Worm (Caenorhabditis elegans) whole organism, L1 larva: Measurements from ENCODE around the gene ZK856.6.

Source experiments
- C34B4.2 ChIP-seq: sonication (generic microtip); optimal IDR thresholded peaks from 2 replicates; lab custom pipeline; 2017; ENCODE audit warnings: mild to moderate bottlenecking, missing genetic modification characterization, missing compliant biosample characterization
- F16B12.6 ChIP-seq: fragments of 150-350 bp; optimal IDR thresholded peaks from 2 replicates; lab custom pipeline; 2014; ENCODE audit warnings: missing biosample characterization, missing genetic modification characterization
- Y116A8C.19 ChIP-seq: sonication (generic microtip); optimal IDR thresholded peaks from 2 replicates; lab custom pipeline; 2016; ENCODE audit warnings: missing compliant biosample characterization, missing genetic modification characterization, borderline replicate concordance
- aha-1 ChIP-seq: fragments of 150-350 bp; optimal IDR thresholded peaks from 2 replicates; lab custom pipeline; 2014; ENCODE audit warnings: missing biosample characterization, missing genetic modification characterization
- ama-1 ChIP-seq: fragments of 150-350 bp; optimal IDR thresholded peaks from 2 replicates; lab custom pipeline; 2014
- ceh-63 ChIP-seq: fragments of 200-800 bp; sonication (Bioruptor generic); optimal IDR thresholded peaks from 2 replicates; lab custom pipeline; 2018; ENCODE audit warnings: mild to moderate bottlenecking, missing genetic modification characterization, missing compliant biosample characterization
- dsc-1 ChIP-seq: sonication (generic microtip); optimal IDR thresholded peaks from 2 replicates; lab custom pipeline; 2016; ENCODE audit warnings: mild to moderate bottlenecking, missing genetic modification characterization, missing compliant biosample characterization
- efl-1 ChIP-seq, 4 experiments: fragments of 150-350 bp; optimal IDR thresholded peaks in 3 of 4; peaks in 1 of 4; 1 replicate in 1 of 4; 2 replicates in 3 of 4; lab custom pipeline; 2014; ENCODE audit warnings: missing biosample characterization in 2 of 4, missing genetic modification characterization in 2 of 4, missing genetic modification reagents in 2 of 4
- efl-3 ChIP-seq: fragments of 200-800 bp; sonication (Bioruptor generic); optimal IDR thresholded peaks from 2 replicates; lab custom pipeline; 2018; ENCODE audit warnings: mild to moderate bottlenecking, missing genetic modification characterization, missing compliant biosample characterization
- egl-13 ChIP-seq: sonication (generic microtip); optimal IDR thresholded peaks from 2 replicates; lab custom pipeline; 2016; ENCODE audit warnings: missing genotype, missing genetic modification reagents, missing genetic modification characterization, missing compliant biosample characterization
- egl-27 ChIP-seq, 2 experiments: fragments of 150-350 bp in 1 of 2; sonication (generic microtip); optimal IDR thresholded peaks; 3 replicates each; lab custom pipeline; 2017 to 2018; ENCODE audit warnings: missing biosample characterization in 2 of 2, missing genetic modification characterization in 2 of 2, missing genetic modification reagents in 2 of 2
- elt-2 ChIP-seq: sonication (generic microtip); optimal IDR thresholded peaks from 2 replicates; lab custom pipeline; 2016; ENCODE audit warnings: missing genetic modification characterization, mild to moderate bottlenecking, inconsistent platforms, missing compliant biosample characterization, missing genetic modification reagents
- ets-5 ChIP-seq: fragments of 200-800 bp; sonication (Bioruptor generic); IDR thresholded peaks from 2 replicates; pipeline ENCODE4 v1.3.6; 2022; ENCODE audit warnings: missing genetic modification characterization, missing compliant biosample characterization
- fkh-10 ChIP-seq: sonication (generic microtip); optimal IDR thresholded peaks from 2 replicates; lab custom pipeline; 2017; ENCODE audit warnings: missing biosample characterization, missing genetic modification reagents, missing genetic modification characterization
- fkh-4 ChIP-seq: sonication (generic microtip); optimal IDR thresholded peaks from 2 replicates; lab custom pipeline; 2016; ENCODE audit warnings: missing compliant biosample characterization, missing genetic modification characterization, borderline replicate concordance
- fkh-8 ChIP-seq: sonication (generic microtip); optimal IDR thresholded peaks from 2 replicates; lab custom pipeline; 2016; ENCODE audit warnings: mild to moderate bottlenecking, missing genetic modification characterization, missing compliant biosample characterization
- grh-1 ChIP-seq: fragments of 200-800 bp; sonication (Bioruptor generic); IDR thresholded peaks from 2 replicates; pipeline ENCODE4 v1.3.6; 2022; ENCODE audit warnings: missing genetic modification reagents, missing genetic modification characterization, missing compliant biosample characterization
- jun-1 ChIP-seq: fragments of 150-350 bp; optimal IDR thresholded peaks from 2 replicates; lab custom pipeline; 2014; ENCODE audit warnings: missing biosample characterization, missing genetic modification reagents, missing genetic modification characterization
- lin-14 ChIP-seq: fragments of 200-800 bp; sonication (Bioruptor generic); optimal IDR thresholded peaks from 2 replicates; lab custom pipeline; 2018; ENCODE audit warnings: mild to moderate bottlenecking, missing genetic modification characterization, moderate library complexity, missing compliant biosample characterization
- lin-35 ChIP-seq, 2 experiments: fragments of 150-350 bp; optimal IDR thresholded peaks; 2 replicates each; lab custom pipeline; 2014; ENCODE audit warnings: missing biosample characterization in 2 of 2, missing genetic modification characterization in 2 of 2, missing genetic modification reagents in 2 of 2
- lin-39 ChIP-seq: fragments of 150-350 bp; optimal IDR thresholded peaks from 2 replicates; lab custom pipeline; 2014; ENCODE audit warnings: missing biosample characterization, missing genetic modification reagents, missing genetic modification characterization
- lir-3 ChIP-seq: sonication (generic microtip); optimal IDR thresholded peaks from 2 replicates; lab custom pipeline; 2016; ENCODE audit warnings: mild to moderate bottlenecking, missing genetic modification characterization, moderate library complexity, missing compliant biosample characterization; ENCODE audit not compliant: poor library complexity
- lsy-2 ChIP-seq, 2 experiments: fragments of 150-350 bp; optimal IDR thresholded peaks; 2 replicates each; lab custom pipeline; 2014; ENCODE audit warnings: missing biosample characterization in 2 of 2, missing genetic modification characterization in 2 of 2
- mef-2 ChIP-seq: fragments of 150-350 bp; optimal IDR thresholded peaks from 2 replicates; lab custom pipeline; 2014; ENCODE audit warnings: missing biosample characterization, missing genetic modification characterization
- mep-1 ChIP-seq: fragments of 150-350 bp; optimal IDR thresholded peaks from 2 replicates; lab custom pipeline; 2014; ENCODE audit warnings: missing biosample characterization, missing genetic modification characterization
- nhr-12 ChIP-seq: sonication (generic microtip); optimal IDR thresholded peaks from 2 replicates; lab custom pipeline; 2017; ENCODE audit warnings: missing biosample characterization, missing genetic modification characterization
- nhr-19 ChIP-seq: fragments of 200-800 bp; sonication (Bioruptor generic); conservative IDR thresholded peaks from 2 replicates; pipeline ENCODE4 v1.3.6; 2022; ENCODE audit warnings: missing genetic modification characterization, missing compliant biosample characterization
- nhr-47 ChIP-seq: sonication (generic microtip); optimal IDR thresholded peaks from 2 replicates; lab custom pipeline; 2016; ENCODE audit warnings: mild to moderate bottlenecking, missing genetic modification characterization, moderate library complexity, missing compliant biosample characterization
- nhr-71 ChIP-seq: sonication (generic microtip); optimal IDR thresholded peaks from 2 replicates; lab custom pipeline; 2016; ENCODE audit warnings: mild to moderate bottlenecking, missing genetic modification characterization, moderate library complexity, missing compliant biosample characterization
- nhr-77 ChIP-seq: fragments of 150-350 bp; optimal IDR thresholded peaks from 2 replicates; lab custom pipeline; 2014; ENCODE audit warnings: missing biosample characterization, missing genetic modification characterization
- nhr-84 ChIP-seq: sonication (generic microtip); optimal IDR thresholded peaks from 2 replicates; lab custom pipeline; 2017; ENCODE audit warnings: missing biosample characterization, missing genetic modification characterization
- nhr-85 ChIP-seq: sonication (generic microtip); peaks from one replicate; lab custom pipeline; 2016; ENCODE audit warnings: missing genetic modification characterization, inconsistent platforms, missing compliant biosample characterization
- pag-3 ChIP-seq: sonication (generic microtip); optimal IDR thresholded peaks from 2 replicates; lab custom pipeline; 2017; ENCODE audit warnings: missing genetic modification characterization, mild to moderate bottlenecking, missing compliant biosample characterization, antibody characterized with exemption, borderline replicate concordance; ENCODE audit not compliant: insufficient read depth
- pax-3 ChIP-seq: fragments of 200-800 bp; sonication (Bioruptor generic); optimal IDR thresholded peaks from 2 replicates; lab custom pipeline; 2018; ENCODE audit warnings: mild to moderate bottlenecking, missing genetic modification characterization, moderate library complexity, missing compliant biosample characterization
- pqm-1 ChIP-seq: sonication (generic microtip); optimal IDR thresholded peaks from 3 replicates; lab custom pipeline; 2017; ENCODE audit warnings: missing biosample characterization, missing genetic modification characterization
- rnt-1 ChIP-seq: sonication (generic microtip); optimal IDR thresholded peaks from 2 replicates; lab custom pipeline; 2016; ENCODE audit warnings: mild to moderate bottlenecking, missing genetic modification characterization, moderate library complexity, missing compliant biosample characterization
- skn-1 ChIP-seq: fragments of 150-350 bp; optimal IDR thresholded peaks from 2 replicates; lab custom pipeline; 2014; ENCODE audit warnings: missing biosample characterization, missing genetic modification characterization
- snpc-4 ChIP-seq: fragments of 150-350 bp; optimal IDR thresholded peaks from 2 replicates; lab custom pipeline; 2014; ENCODE audit warnings: missing biosample characterization, missing genetic modification characterization
- sup-37 ChIP-seq: fragments of 200-800 bp; sonication (Bioruptor generic); optimal IDR thresholded peaks from 2 replicates; lab custom pipeline; 2018; ENCODE audit warnings: mild to moderate bottlenecking, missing genetic modification characterization, missing compliant biosample characterization
- swsn-7 ChIP-seq: sonication (generic microtip); optimal IDR thresholded peaks from 2 replicates; lab custom pipeline; 2016; ENCODE audit warnings: missing genetic modification characterization, missing compliant biosample characterization
- unc-130 ChIP-seq: fragments of 150-350 bp; optimal IDR thresholded peaks from 2 replicates; lab custom pipeline; 2017; ENCODE audit warnings: missing biosample characterization, missing genetic modification characterization, inconsistent platforms
- unc-30 ChIP-seq: sonication (generic microtip); optimal IDR thresholded peaks from 2 replicates; lab custom pipeline; 2017; ENCODE audit warnings: missing biosample characterization, missing genetic modification characterization
- unc-62 ChIP-seq: fragments of 150-350 bp; optimal IDR thresholded peaks from 2 replicates; lab custom pipeline; 2014; ENCODE audit warnings: missing biosample characterization, missing genetic modification reagents, missing genetic modification characterization
- unc-98 ChIP-seq: fragments of 200-800 bp; sonication (Bioruptor generic); IDR thresholded peaks from 2 replicates; pipeline ENCODE4 v1.3.6; 2022; ENCODE audit warnings: missing genetic modification characterization, missing compliant biosample characterization
- vab-15 ChIP-seq: sonication (generic microtip); optimal IDR thresholded peaks from 2 replicates; lab custom pipeline; 2017; ENCODE audit warnings: missing genotype, mild to moderate bottlenecking, missing genetic modification characterization, missing compliant biosample characterization
- xbp-1 ChIP-seq: sonication (generic microtip); optimal IDR thresholded peaks from 2 replicates; lab custom pipeline; 2016; ENCODE audit warnings: missing genetic modification characterization, missing compliant biosample characterization
- zag-1 ChIP-seq: fragments of 150-350 bp; optimal IDR thresholded peaks from 2 replicates; lab custom pipeline; 2014; ENCODE audit warnings: missing biosample characterization, missing genetic modification characterization
- zip-4 ChIP-seq: fragments of 200-800 bp; sonication (Bioruptor generic); optimal IDR thresholded peaks from 2 replicates; lab custom pipeline; 2018; ENCODE audit warnings: mild to moderate bottlenecking, missing genetic modification characterization, moderate library complexity, missing compliant biosample characterization
- ztf-11 ChIP-seq, 2 experiments: sonication (generic microtip); optimal IDR thresholded peaks; 2 replicates each; lab custom pipeline; 2016 to 2017; ENCODE audit warnings: missing genetic modification characterization in 2 of 2, missing biosample characterization in 1 of 2, missing compliant biosample characterization in 1 of 2
- ztf-4 ChIP-seq: fragments of 150-350 bp; optimal IDR thresholded peaks from 2 replicates; lab custom pipeline; 2014; ENCODE audit warnings: missing biosample characterization, missing genetic modification characterization

ZK856.6 gene

ce11 chrV:10245615-10246014 is 47.1 kb downstream of the ZK856.6 start:
- no peak for TF ChIP-seq unc-130 (tag; lab: Kevin White, UChicago)
- peak; percentile 6 for TF ChIP-seq dsc-1 (tag; lab: Kevin White, UChicago)
- no peak for TF ChIP-seq nhr-47 (tag; lab: Kevin White, UChicago)

- TF ChIP-seq nhr-85 (tag; lab: Kevin White, UChicago), result peak; percentile 67
- no peak for TF ChIP-seq C34B4.2 (tag; lab: Kevin White, UChicago)
- TF ChIP-seq sup-37, result no peak
- peak; percentile 35 to 53 for TF ChIP-seq efl-1 (optimal IDR thresholded peaks at IDR 0.05; lab: Kevin White, UChicago)
- peak; percentile 42 to 79 for TF ChIP-seq efl-1 (GFP tag; optimal IDR thresholded peaks at IDR 0.05 in 1 of 2; lab: Kevin White, UChicago)
- no peak for TF ChIP-seq nhr-77 (tag; lab: Kevin White, UChicago)
- TF ChIP-seq mef-2 (tag; lab: Kevin White, UChicago), result no peak
- TF ChIP-seq pax-3, result peak; percentile 75
- peak; percentile 78 for TF ChIP-seq nhr-47 (tag; lab: Kevin White, UChicago)
- no peak for TF ChIP-seq ama-1 (lab: Kevin White, UChicago)
- no peak for TF ChIP-seq unc-98 (GFP tag; lab: Robert Waterston, UW)
- TF ChIP-seq egl-13 (tag; lab: Kevin White, UChicago), result no peak
- no peak for TF ChIP-seq jun-1
- TF ChIP-seq nhr-84, result no peak
- peak; percentile 41 for TF ChIP-seq ztf-4 (tag; lab: Kevin White, UChicago)
- TF ChIP-seq pag-3, result no peak
- peak; percentile 42 for TF ChIP-seq swsn-7 (tag; lab: Kevin White, UChicago)
- TF ChIP-seq rnt-1 (tag; lab: Kevin White, UChicago), result no peak
- TF ChIP-seq zag-1 (tag; lab: Kevin White, UChicago), result no peak
- TF ChIP-seq vab-15 (tag; lab: Kevin White, UChicago), result no peak
- TF ChIP-seq F16B12.6 (tag; lab: Kevin White, UChicago), result no peak
- no peak for TF ChIP-seq unc-62
- peak; percentile 34 for TF ChIP-seq xbp-1 (tag; lab: Kevin White, UChicago)
- no peak for TF ChIP-seq efl-3 (GFP tag; lab: Kevin White, UChicago)
- no peak for TF ChIP-seq pqm-1 (tag; lab: Kevin White, UChicago)
- TF ChIP-seq fkh-4, result peak; percentile 55
- no peak for TF ChIP-seq grh-1
- no peak for TF ChIP-seq unc-30 (tag; lab: Kevin White, UChicago)
- TF ChIP-seq nhr-19 (GFP tag; lab: Robert Waterston, UW), result peak; percentile 37
- no peak for TF ChIP-seq egl-27 (tag; optimal IDR thresholded peaks at IDR 0.05; lab: Kevin White, UChicago)
- no peak for TF ChIP-seq zip-4 (GFP tag; lab: Kevin White, UChicago)
- peak; percentile 21 for TF ChIP-seq lir-3
- TF ChIP-seq skn-1 (tag; lab: Kevin White, UChicago), result no peak
- peak; percentile 53 to 57 for TF ChIP-seq lsy-2 (tag; optimal IDR thresholded peaks at IDR 0.05; lab: Kevin White, UChicago)
- TF ChIP-seq unc-130 (tag; lab: Kevin White, UChicago), result peak; percentile 59
- TF ChIP-seq fkh-8, result peak; percentile 89
- TF ChIP-seq mep-1 (tag; lab: Kevin White, UChicago), result peak; percentile 44
- no peak for TF ChIP-seq Y116A8C.19 (tag; lab: Kevin White, UChicago)
- TF ChIP-seq fkh-10 (GFP tag; lab: Kevin White, UChicago), result peak; percentile 16
- no peak for TF ChIP-seq aha-1 (tag; lab: Kevin White, UChicago)
- TF ChIP-seq ceh-63 (GFP tag; lab: Kevin White, UChicago), result no peak
- TF ChIP-seq snpc-4 (tag; lab: Kevin White, UChicago), result no peak
- TF ChIP-seq lin-39 (tag; lab: Kevin White, UChicago), result no peak
- TF ChIP-seq lin-14 (GFP tag; lab: Kevin White, UChicago), result peak; percentile 94
- TF ChIP-seq nhr-71 (tag; lab: Kevin White, UChicago), result peak; percentile 84
- TF ChIP-seq elt-2 (tag; lab: Kevin White, UChicago), result no peak
- TF ChIP-seq ets-5 (GFP tag; lab: Robert Waterston, UW), result no peak
- peak; percentile 55 to 66 for TF ChIP-seq lin-35 (GFP tag; optimal IDR thresholded peaks at IDR 0.05; lab: Kevin White, UChicago)
- TF ChIP-seq dsc-1 (tag; lab: Kevin White, UChicago), result peak; percentile 91
- TF ChIP-seq nhr-12 (tag; lab: Kevin White, UChicago), result no peak
- TF ChIP-seq ztf-11 (tag; optimal IDR thresholded peaks at IDR 0.05; lab: Kevin White, UChicago), result no peak
These were observed 48.0 kb downstream of the ZK856.6 start for ce11 chrV:10246443-10246885.
